Fruit fly (Drosophila melanogaster) S2 (cell line): ENCODE data around the gene CG32032.

Experiments used
- CG8478 ChIP-seq: fragments of >200 bp; optimal IDR thresholded peaks from 2 replicates; lab custom pipeline; 2018
- CTCF ChIP-seq, 2 experiments: fragments of >200 bp; optimal IDR thresholded peaks; 2 replicates each; lab custom pipeline; 2018

DNA sequence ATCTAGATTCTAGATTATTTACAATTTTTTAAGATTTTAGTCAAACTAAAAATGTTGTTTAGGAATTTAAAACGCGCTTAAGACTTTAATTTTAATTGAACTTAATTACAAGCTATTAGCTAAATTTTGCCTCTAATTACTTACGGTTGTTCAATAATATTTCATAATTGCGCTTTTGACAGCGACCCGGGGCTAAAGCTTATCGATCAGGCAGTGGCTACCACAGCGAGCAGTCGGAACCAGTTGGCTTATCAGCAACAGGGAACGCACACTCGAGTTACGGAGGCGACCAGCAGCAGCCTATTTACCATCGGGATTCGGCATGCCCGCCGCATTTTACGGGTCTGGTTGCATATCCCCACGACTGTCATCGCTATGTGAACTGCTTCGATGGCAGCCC lies 18.0 kb upstream of the CG32032 start:
- TF ChIP-seq CG8478 (lab: Kevin White, UChicago) (no peak), CTCF (optimal IDR thresholded peaks at IDR 0.05; lab: Kevin White, UChicago) (no peak)
